Worm (Caenorhabditis elegans): ENCODE measurements around the gene ZK1073.1.

DNA sequence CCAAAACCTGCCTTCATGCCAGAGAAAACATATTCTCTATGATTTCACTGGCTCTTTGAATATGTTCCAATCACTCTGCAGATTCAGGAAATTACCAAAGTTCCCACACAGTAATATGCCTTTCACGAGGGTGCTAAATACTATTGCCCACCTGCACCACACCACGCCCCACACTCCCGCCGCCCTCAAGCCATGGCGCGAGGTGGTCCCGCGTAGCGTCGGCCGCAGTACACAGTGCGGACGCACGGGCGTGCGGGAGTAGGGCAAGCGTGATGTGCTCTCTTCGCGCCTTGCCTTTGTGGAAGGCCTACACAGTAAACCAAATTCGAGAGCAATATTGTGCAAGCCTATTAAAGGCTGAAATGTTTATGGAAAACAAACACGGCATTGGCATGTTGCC is 28.8 kb upstream of the ZK1073.1 start:
- TF ChIP-seq ztf-29 (GFP tag; IDR thresholded peaks at IDR 0.05) (no peak), klf-2 (GFP tag; conservative IDR thresholded peaks at IDR 0.05) (no peak), med-1 (GFP tag; optimal IDR thresholded peaks at IDR 0.05; ENCODE audit: insufficient read depth) (no peak), T22C8.4 (GFP tag; IDR thresholded peaks at IDR 0.05) (no peak), ztf-23 (GFP tag; IDR thresholded peaks at IDR 0.05) (no peak), ref-1 (GFP tag; conservative IDR thresholded peaks at IDR 0.05) (no peak; the same call in 1 of the 2 replicates), tab-1 (GFP tag; IDR thresholded peaks at IDR 0.05) (no peak), flt-1 (GFP tag; IDR thresholded peaks at IDR 0.05) (no peak), cog-1 (tag; optimal IDR thresholded peaks at IDR 0.05) (no peak)

Data from whole organism, midembryonic.